Fruit fly (Drosophila melanogaster) whole organism, prepupa: ENCODE measurements around the gene corto.

Experiments
- Blimp-1 ChIP-seq: fragments of 200-800 bp; sonication (Bioruptor generic); optimal IDR thresholded peaks from 3 replicates; lab custom pipeline; 2017; ENCODE audit warnings: missing biosample characterization, missing genetic modification characterization, mild to moderate bottlenecking, moderate library complexity, missing genetic modification reagents
- CG11902 ChIP-seq: fragments of 200-800 bp; sonication (Bioruptor generic); optimal IDR thresholded peaks from 3 replicates; lab custom pipeline; 2016; ENCODE audit warnings: missing biosample characterization, missing genetic modification characterization
- CG34406 ChIP-seq: fragments of 200-800 bp; sonication (Bioruptor generic); optimal IDR thresholded peaks from 3 replicates; lab custom pipeline; 2016; ENCODE audit warnings: missing biosample characterization, missing genetic modification characterization
- Hr4 ChIP-seq: fragments of 200-800 bp; sonication (Bioruptor generic); optimal IDR thresholded peaks from 3 replicates; lab custom pipeline; 2016; ENCODE audit warnings: missing biosample characterization, missing genetic modification characterization
- cyc ChIP-seq: fragments of 200-800 bp; sonication (Bioruptor generic); optimal IDR thresholded peaks from 3 replicates; lab custom pipeline; 2016; ENCODE audit warnings: missing biosample characterization, missing genetic modification characterization
- eg ChIP-seq: fragments of 200-800 bp; sonication (Bioruptor generic); IDR thresholded peaks from 3 replicates; pipeline ENCODE4 v1.3.6; 2022; ENCODE audit warnings: missing biosample characterization, missing genetic modification characterization
- topi ChIP-seq: fragments of 200-800 bp; sonication (Bioruptor generic); optimal IDR thresholded peaks from 3 replicates; lab custom pipeline; 2016; ENCODE audit warnings: missing biosample characterization, missing genetic modification characterization

- TF ChIP-seq topi (GFP tag; lab: Kevin White, UChicago) = no peak
- no peak for TF ChIP-seq Blimp-1 (GFP tag; lab: Kevin White, UChicago)
- no peak for TF ChIP-seq eg (GFP tag; lab: Robert Waterston, UW)
- no peak for TF ChIP-seq CG11902 (GFP tag; lab: Kevin White, UChicago)
- no peak for TF ChIP-seq cyc (GFP tag; lab: Kevin White, UChicago)
- no peak for TF ChIP-seq CG34406 (GFP tag; lab: Kevin White, UChicago)
- TF ChIP-seq Hr4 = no peak
These were observed 1.5 kb downstream of the corto start for dm6 chr3R:5085381-5085780.
